Fruit fly (Drosophila melanogaster) whole organism, embryonic: Measurements from ENCODE around the gene CycC.

ENCODE experiments used
- ATbp ChIP-seq: fragments of 200-800 bp; sonication (Bioruptor generic); optimal IDR thresholded peaks from 2 replicates; lab custom pipeline; 2017; ENCODE audit warnings: missing biosample characterization, mild to moderate bottlenecking, missing genetic modification characterization, missing genetic modification reagents
- CG11456 ChIP-seq: fragments of 200-800 bp; sonication (Bioruptor generic); IDR thresholded peaks from 3 replicates; pipeline ENCODE4 v1.3.6; 2022; ENCODE audit warnings: missing biosample characterization, missing genetic modification characterization
- CG11504 ChIP-seq: fragments of 200-800 bp; sonication (Bioruptor generic); optimal IDR thresholded peaks from 3 replicates; lab custom pipeline; 2019; ENCODE audit warnings: missing biosample characterization, mild to moderate bottlenecking, missing genetic modification characterization, moderate library complexity
- CG1603 ChIP-seq: fragments of 200-800 bp; sonication (Bioruptor generic); optimal IDR thresholded peaks from 2 replicates; lab custom pipeline; 2019; ENCODE audit warnings: missing biosample characterization, mild to moderate bottlenecking, missing genetic modification characterization, moderate library complexity
- CG16815 ChIP-seq: fragments of 200-800 bp; sonication (Bioruptor generic); optimal IDR thresholded peaks from 3 replicates; lab custom pipeline; 2017; ENCODE audit warnings: missing biosample characterization, mild to moderate bottlenecking, missing genetic modification characterization
- CG17186 ChIP-seq: fragments of 200-800 bp; sonication (Bioruptor generic); optimal IDR thresholded peaks from 3 replicates; lab custom pipeline; 2017; ENCODE audit warnings: missing biosample characterization, missing genetic modification reagents, missing genetic modification characterization
- CG17802 ChIP-seq: fragments of 200-800 bp; sonication (Bioruptor generic); optimal IDR thresholded peaks from 2 replicates; lab custom pipeline; 2018; ENCODE audit warnings: missing biosample characterization, mild to moderate bottlenecking, missing genetic modification characterization, moderate library complexity
- CG17829 ChIP-seq: fragments of 200-800 bp; optimal IDR thresholded peaks from 2 replicates; lab custom pipeline; 2019; ENCODE audit warnings: missing biosample characterization, mild to moderate bottlenecking, missing genetic modification characterization, moderate library complexity
- CG2116 ChIP-seq: fragments of 200-800 bp; sonication (Bioruptor generic); optimal IDR thresholded peaks from 3 replicates; lab custom pipeline; 2018; ENCODE audit warnings: missing biosample characterization, mild to moderate bottlenecking, missing genetic modification characterization
- CG2875 ChIP-seq: fragments of 200-800 bp; sonication (Bioruptor generic); optimal IDR thresholded peaks from 2 replicates; lab custom pipeline; 2017; ENCODE audit warnings: missing biosample characterization, mild to moderate bottlenecking, missing genetic modification characterization, missing genetic modification reagents
- CG34422 ChIP-seq: fragments of 200-800 bp; sonication (Bioruptor generic); IDR thresholded peaks from 3 replicates; pipeline ENCODE4 v1.3.6; 2022; ENCODE audit warnings: missing biosample characterization, missing genetic modification characterization
- CG3847 ChIP-seq: fragments of 200-800 bp; sonication (Bioruptor generic); IDR thresholded peaks from 2 replicates; pipeline ENCODE4 v1.3.6; 2022; ENCODE audit warnings: missing biosample characterization, missing genetic modification characterization
- CG4617 ChIP-seq: fragments of 200-800 bp; sonication (Bioruptor generic); optimal IDR thresholded peaks from 3 replicates; lab custom pipeline; 2016; ENCODE audit warnings: missing biosample characterization, missing genetic modification characterization, borderline replicate concordance
- CG7839 ChIP-seq: fragments of 200-800 bp; sonication (Bioruptor generic); optimal IDR thresholded peaks from 3 replicates; lab custom pipeline; 2018; ENCODE audit warnings: missing biosample characterization, mild to moderate bottlenecking, missing genetic modification characterization, moderate library complexity
- CG7987 ChIP-seq: fragments of 200-800 bp; sonication (Bioruptor generic); optimal IDR thresholded peaks from 2 replicates; lab custom pipeline; 2018; ENCODE audit warnings: missing biosample characterization, mild to moderate bottlenecking, missing genetic modification characterization, moderate library complexity
- CG9797 ChIP-seq: fragments of 200-800 bp; sonication (Bioruptor generic); optimal IDR thresholded peaks from 3 replicates; lab custom pipeline; 2018; ENCODE audit warnings: missing biosample characterization, mild to moderate bottlenecking, missing genetic modification characterization
- Dll ChIP-seq: fragments of 200-800 bp; sonication (Bioruptor generic); IDR thresholded peaks from 4 replicates; pipeline ENCODE4 v1.3.6; 2022; ENCODE audit warnings: missing biosample characterization, missing genetic modification characterization; ENCODE audit not compliant: partially characterized antibody
- Dp ChIP-seq: fragments of 200-800 bp; sonication (Bioruptor generic); optimal IDR thresholded peaks from 2 replicates; lab custom pipeline; 2018; ENCODE audit warnings: missing biosample characterization, mild to moderate bottlenecking, missing genetic modification characterization, moderate library complexity
- E2f2 ChIP-seq: fragments of 200-800 bp; sonication (Bioruptor generic); IDR thresholded peaks from 2 replicates; pipeline ENCODE4 v1.3.6; 2022; ENCODE audit warnings: missing biosample characterization, missing genetic modification characterization
- Fer2 ChIP-seq: fragments of 200-800 bp; sonication (Bioruptor generic); optimal IDR thresholded peaks from 2 replicates; lab custom pipeline; 2018; ENCODE audit warnings: missing biosample characterization, mild to moderate bottlenecking, missing genetic modification characterization, moderate library complexity
- Hr78 ChIP-seq, 2 experiments: fragments of 200-800 bp in 1 of 2; fragments of >200 bp in 1 of 2; sonication (Bioruptor generic) in 1 of 2; optimal IDR thresholded peaks; 2 replicates each; lab custom pipeline; 2017 to 2019; ENCODE audit warnings: missing biosample characterization in 2 of 2, missing genetic modification characterization in 2 of 2, mild to moderate bottlenecking in 1 of 2, moderate library complexity in 1 of 2
- MBD-R2 ChIP-seq: fragments of 200-800 bp; sonication (Bioruptor generic); IDR thresholded peaks from 2 replicates; pipeline ENCODE4 v1.3.6; 2022; ENCODE audit warnings: missing biosample characterization, missing genetic modification characterization
- MESR4 ChIP-seq: fragments of 200-800 bp; sonication (Bioruptor generic); optimal IDR thresholded peaks from 2 replicates; lab custom pipeline; 2018; ENCODE audit warnings: missing biosample characterization, mild to moderate bottlenecking, missing genetic modification characterization, moderate library complexity
- Mad ChIP-seq: fragments of 200-800 bp; sonication (Bioruptor generic); optimal IDR thresholded peaks from 2 replicates; lab custom pipeline; 2016; ENCODE audit warnings: missing biosample characterization, missing genetic modification characterization
- Med ChIP-seq: fragments of 200-800 bp; sonication (Bioruptor generic); peaks from one replicate; lab custom pipeline; 2016; ENCODE audit warnings: missing biosample characterization, missing genetic modification characterization, mild to moderate bottlenecking, inconsistent platforms, moderate library complexity
- Meics ChIP-seq: fragments of 200-800 bp; sonication (Bioruptor generic); optimal IDR thresholded peaks from 2 replicates; lab custom pipeline; 2017; ENCODE audit warnings: missing biosample characterization, mild to moderate bottlenecking, missing genetic modification characterization
- Mrtf ChIP-seq: fragments of 200-800 bp; sonication (Bioruptor generic); IDR thresholded peaks from 3 replicates; pipeline ENCODE4 v1.3.6; 2022; ENCODE audit warnings: missing biosample characterization, missing genetic modification characterization
- Opbp ChIP-seq: fragments of 200-800 bp; sonication (Bioruptor generic); IDR thresholded peaks from 3 replicates; pipeline ENCODE4 v1.3.6; 2022; ENCODE audit warnings: missing biosample characterization, missing genetic modification characterization; ENCODE audit not compliant: partially characterized antibody
- Six4 ChIP-seq: fragments of 200-800 bp; sonication (Bioruptor generic); optimal IDR thresholded peaks from 2 replicates; lab custom pipeline; 2016; ENCODE audit warnings: missing biosample characterization, missing genetic modification characterization
- Sry-β ChIP-seq: fragments of 200-800 bp; sonication (Bioruptor generic); optimal IDR thresholded peaks from 2 replicates; lab custom pipeline; 2018; ENCODE audit warnings: missing biosample characterization, mild to moderate bottlenecking, missing genetic modification characterization, moderate library complexity
- bbx ChIP-seq: fragments of 200-800 bp; sonication (Bioruptor generic); IDR thresholded peaks from 2 replicates; pipeline ENCODE4 v1.3.6; 2022; ENCODE audit warnings: missing biosample characterization, missing genetic modification characterization; ENCODE audit not compliant: partially characterized antibody
- cg ChIP-seq: fragments of 200-800 bp; sonication (Bioruptor generic); optimal IDR thresholded peaks from 3 replicates; lab custom pipeline; 2019; ENCODE audit warnings: missing biosample characterization, mild to moderate bottlenecking, missing genetic modification characterization, moderate library complexity
- crp ChIP-seq, 2 experiments: fragments of 200-800 bp; sonication (Bioruptor generic); optimal IDR thresholded peaks; 2 replicates in 1 of 2; 3 replicates in 1 of 2; lab custom pipeline; 2017; ENCODE audit warnings: missing biosample characterization in 2 of 2, missing genetic modification characterization in 2 of 2, mild to moderate bottlenecking in 1 of 2, moderate library complexity in 1 of 2
- dm ChIP-seq: fragments of 200-800 bp; sonication (Bioruptor generic); optimal IDR thresholded peaks from 3 replicates; lab custom pipeline; 2016; ENCODE audit warnings: missing biosample characterization, missing genetic modification characterization
- dysf ChIP-seq: fragments of 200-800 bp; sonication (Bioruptor generic); IDR thresholded peaks from 3 replicates; pipeline ENCODE4 v1.3.6; 2022; ENCODE audit warnings: missing biosample characterization, missing genetic modification characterization
- ewg ChIP-seq: fragments of 200-800 bp; sonication (Bioruptor generic); optimal IDR thresholded peaks from 3 replicates; lab custom pipeline; 2017; ENCODE audit warnings: mild to moderate bottlenecking, missing biosample characterization, missing genetic modification reagents, missing genetic modification characterization
- gsb-n ChIP-seq: fragments of 200-800 bp; sonication (Bioruptor generic); optimal IDR thresholded peaks from 3 replicates; lab custom pipeline; 2018; ENCODE audit warnings: missing biosample characterization, mild to moderate bottlenecking, missing genetic modification characterization
- insv ChIP-seq, 2 experiments: fragments of 200-800 bp; sonication (Bioruptor generic); optimal IDR thresholded peaks; 3 replicates each; lab custom pipeline; 2016 to 2018; ENCODE audit warnings: missing biosample characterization in 2 of 2, missing genetic modification characterization in 2 of 2
- lbe ChIP-seq: fragments of 200-800 bp; sonication (Bioruptor generic); optimal IDR thresholded peaks from 2 replicates; lab custom pipeline; 2016; ENCODE audit warnings: missing biosample characterization, mild to moderate bottlenecking, missing genetic modification characterization
- nerfin-1 ChIP-seq: fragments of 200-800 bp; sonication (Bioruptor generic); optimal IDR thresholded peaks from 3 replicates; lab custom pipeline; 2019; ENCODE audit warnings: missing biosample characterization, mild to moderate bottlenecking, missing genetic modification characterization, moderate library complexity
- pfk ChIP-seq: fragments of 200-800 bp; sonication (Bioruptor generic); optimal IDR thresholded peaks from 2 replicates; lab custom pipeline; 2018; ENCODE audit warnings: missing biosample characterization, mild to moderate bottlenecking, missing genetic modification characterization, moderate library complexity
- phol ChIP-seq: fragments of 200-800 bp; sonication (Bioruptor generic); optimal IDR thresholded peaks from 3 replicates; lab custom pipeline; 2018; ENCODE audit warnings: missing biosample characterization, mild to moderate bottlenecking, missing genetic modification characterization, moderate library complexity
- sc ChIP-seq, 3 experiments: fragments of >200 bp in 2 of 3; fragments of 200-800 bp in 1 of 3; sonication (Bioruptor generic) in 1 of 3; optimal IDR thresholded peaks; 2 replicates in 2 of 3; 3 replicates in 1 of 3; lab custom pipeline; 2017; ENCODE audit warnings: mild to moderate bottlenecking in 1 of 3, missing biosample characterization in 1 of 3, missing genetic modification characterization in 1 of 3, missing genetic modification reagents in 1 of 3
- sd ChIP-seq: fragments of 200-800 bp; sonication (Bioruptor generic); optimal IDR thresholded peaks from 3 replicates; lab custom pipeline; 2018; ENCODE audit warnings: missing biosample characterization, mild to moderate bottlenecking, missing genetic modification characterization, moderate library complexity
- wek ChIP-seq: fragments of 200-800 bp; sonication (Bioruptor generic); optimal IDR thresholded peaks from 3 replicates; lab custom pipeline; 2018; ENCODE audit warnings: missing biosample characterization, mild to moderate bottlenecking, missing genetic modification characterization, moderate library complexity

CycC gene

DNA sequence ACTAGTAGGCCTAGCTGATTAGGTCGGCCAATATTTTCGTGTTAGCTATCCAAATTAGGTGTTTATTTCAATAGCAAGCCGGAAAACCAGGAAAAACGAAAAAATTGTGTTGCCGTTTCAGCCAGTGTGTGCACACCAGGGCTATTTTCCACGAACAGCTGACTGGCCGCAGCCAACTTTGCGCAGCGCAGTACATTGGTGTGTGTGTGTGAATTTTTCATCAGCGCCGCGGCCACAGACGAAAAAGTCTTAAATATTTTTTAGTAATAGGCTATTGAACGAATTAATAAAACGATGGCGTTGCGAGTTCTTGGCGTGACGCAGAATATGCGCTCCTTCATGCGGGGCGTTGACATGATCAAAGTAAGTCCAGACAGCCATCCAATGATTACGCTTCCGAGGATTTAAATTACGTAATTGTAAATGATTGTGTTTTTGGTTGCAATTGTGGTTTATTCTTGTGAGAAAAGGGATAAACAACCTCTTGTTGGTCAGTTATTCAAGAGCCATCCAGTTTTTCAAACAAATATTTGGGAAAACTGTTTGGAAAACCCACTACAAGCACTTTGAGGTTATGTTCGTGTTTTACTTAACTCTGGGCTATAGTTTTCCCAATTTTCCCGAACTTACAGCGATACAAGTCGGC is at the start of gene CycC, which contains the start of gene UQCR-C1 (continued):
- TF ChIP-seq CG17186 (GFP tag; lab: Kevin White, UChicago) (peak; percentile 94), insv (GFP tag; optimal IDR thresholded peaks at IDR 0.05; lab: Kevin White, UChicago) (no peak), CG17829 (tag; lab: Kevin White, UChicago) (peak; percentile 8), Dp (GFP tag; lab: Kevin White, UChicago) (peak; percentile 10), dm (peak; percentile 15), crp (GFP tag; optimal IDR thresholded peaks at IDR 0.05; lab: Kevin White, UChicago) (peak; percentile 97 to 99), nerfin-1 (tag; lab: Kevin White, UChicago) (peak; percentile 42), ATbp (no peak), Med (peak; percentile 69), CG17802 (tag; lab: Kevin White, UChicago) (peak; percentile 11), Meics (no peak), MBD-R2 (GFP tag; lab: Robert Waterston, UW) (peak; percentile 99), cg (peak; percentile 84), Dll (GFP tag; lab: Robert Waterston, UW) (0 out of 4 replicates have a peak, but pooled peaks have one; percentile 15), CG3847 (GFP tag; lab: Robert Waterston, UW) (peak; percentile 5; the same call in 1 of the 2 replicates), Opbp (GFP tag; lab: Robert Waterston, UW) (peak; percentile 100), E2f2 (GFP tag; lab: Robert Waterston, UW) (peak; percentile 37), CG2116 (GFP tag; lab: Kevin White, UChicago) (peak; percentile 35), CG34422 (GFP tag; lab: Robert Waterston, UW) (peak; percentile 61; the same call in 2 of the 3 replicates), Sry-β (GFP tag; lab: Kevin White, UChicago) (peak; percentile 5), CG1603 (peak; percentile 64), CG4617 (GFP tag; lab: Kevin White, UChicago) (peak; percentile 91), CG11504 (tag; lab: Kevin White, UChicago) (no peak), MESR4 (GFP tag; lab: Kevin White, UChicago) (peak; percentile 83), CG9797 (GFP tag; lab: Kevin White, UChicago) (peak; percentile 10), phol (tag; lab: Kevin White, UChicago) (peak; percentile 34), ewg (peak; percentile 30), bbx (peak; percentile 55), pfk (peak; percentile 41)

DNA sequence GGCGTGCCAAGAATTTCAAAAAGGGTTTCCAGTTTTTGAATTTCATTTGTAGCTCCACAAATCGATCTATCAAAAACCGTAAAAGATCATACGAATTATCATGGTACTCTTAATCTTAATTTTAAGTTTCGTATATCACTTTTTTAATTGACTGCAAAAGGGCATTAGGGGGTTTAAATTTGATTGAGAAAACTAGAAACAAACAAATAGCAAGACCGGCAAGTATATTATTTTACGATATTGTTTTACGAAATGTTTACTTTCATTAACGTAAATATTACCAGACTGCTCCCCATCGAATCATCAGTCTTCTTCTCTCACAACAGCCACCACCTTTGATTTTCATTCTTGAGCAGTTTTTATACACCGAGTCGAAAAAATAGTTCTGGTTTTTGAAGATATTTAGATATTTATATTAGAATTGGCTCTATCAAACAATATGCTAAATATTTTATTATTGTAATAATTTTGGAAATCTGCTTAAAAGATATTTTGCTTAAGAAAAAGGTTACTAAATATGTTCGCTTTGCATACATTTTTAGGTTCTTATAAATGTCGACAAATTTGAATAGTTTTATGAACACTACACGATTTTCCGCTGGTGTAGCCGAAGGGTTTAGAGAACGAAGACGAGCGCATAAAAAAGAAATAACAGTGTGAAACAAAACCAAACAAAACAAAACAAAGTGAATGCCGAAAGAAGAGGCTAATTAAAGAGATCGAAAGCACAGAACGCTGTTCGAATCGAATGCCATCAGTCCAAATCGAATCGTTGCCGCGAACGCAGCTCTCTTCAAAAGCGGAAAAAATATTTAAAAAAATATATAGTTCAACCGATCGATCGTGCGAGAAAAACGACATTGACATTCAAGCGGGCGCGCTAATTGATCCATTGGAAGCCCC is 28.2 kb upstream of the CycC start, which contains the start of gene Sdr:
Sdr (plus strand) TSS at position 702 of the 903 bp plus-strand sequence.
- TF ChIP-seq CG16815 (GFP tag; lab: Kevin White, UChicago), result no peak
- no peak for TF ChIP-seq sd (tag; lab: Kevin White, UChicago)
- no peak for TF ChIP-seq pfk
- TF ChIP-seq gsb-n (tag; lab: Kevin White, UChicago), result no peak
- TF ChIP-seq lbe, result peak; percentile 7
- TF ChIP-seq Hr78 (GFP tag; optimal IDR thresholded peaks at IDR 0.05; lab: Kevin White, UChicago), result no peak
- TF ChIP-seq Six4 (GFP tag; lab: Kevin White, UChicago), result no peak
- no peak for TF ChIP-seq CG11456 (GFP tag; lab: Robert Waterston, UW)
- TF ChIP-seq CG2875 (GFP tag; lab: Kevin White, UChicago), result no peak
- TF ChIP-seq sc (optimal IDR thresholded peaks at IDR 0.05; lab: Kevin White, UChicago), result no peak
- no peak for TF ChIP-seq sc (GFP tag; optimal IDR thresholded peaks at IDR 0.05; lab: Kevin White, UChicago)
- TF ChIP-seq wek (GFP tag; lab: Kevin White, UChicago), result no peak
- TF ChIP-seq Mrtf (GFP tag; lab: Robert Waterston, UW), result no peak
- TF ChIP-seq dysf (GFP tag; lab: Robert Waterston, UW), result peak; percentile 52; the same call in 1 of the 3 replicates
- no peak for TF ChIP-seq CG7987
- TF ChIP-seq Mad, result no peak
- TF ChIP-seq CG7839, result peak; percentile 56
- peak; percentile 8 for TF ChIP-seq Fer2 (tag; lab: Kevin White, UChicago)
